Fruit fly (Drosophila melanogaster) whole organism, embryonic: Measurements from ENCODE around the gene E2f1.

ENCODE experiments used
- CG1024 ChIP-seq: fragments of 200-800 bp; sonication (Bioruptor generic); IDR thresholded peaks from 2 replicates; pipeline ENCODE4 v1.3.6; 2022; ENCODE audit warnings: missing biosample characterization, missing genetic modification characterization
- CG10267 ChIP-seq: fragments of 200-800 bp; sonication (Bioruptor generic); optimal IDR thresholded peaks from 2 replicates; lab custom pipeline; 2018; ENCODE audit warnings: missing biosample characterization, mild to moderate bottlenecking, missing genetic modification characterization, moderate library complexity
- CG10366 ChIP-seq: fragments of 200-800 bp; sonication (Bioruptor generic); IDR thresholded peaks from 2 replicates; pipeline ENCODE4 v1.3.6; 2022; ENCODE audit warnings: missing biosample characterization, missing genetic modification characterization
- CG10959 ChIP-seq: fragments of 200-800 bp; sonication (Bioruptor generic); IDR thresholded peaks from 2 replicates; pipeline ENCODE4 v1.3.6; 2022; ENCODE audit warnings: missing biosample characterization, missing genetic modification characterization
- CG11247 ChIP-seq: fragments of 200-800 bp; sonication (Bioruptor generic); IDR thresholded peaks from 2 replicates; pipeline ENCODE4 v1.3.6; 2022; ENCODE audit warnings: missing biosample characterization, missing genetic modification characterization
- CG11456 ChIP-seq: fragments of 200-800 bp; sonication (Bioruptor generic); IDR thresholded peaks from 3 replicates; pipeline ENCODE4 v1.3.6; 2022; ENCODE audit warnings: missing biosample characterization, missing genetic modification characterization
- CG16779 ChIP-seq: fragments of 200-800 bp; sonication (Bioruptor generic); IDR thresholded peaks from 2 replicates; pipeline ENCODE4 v1.3.6; 2022; ENCODE audit warnings: missing biosample characterization, missing genetic modification characterization
- CG18476 ChIP-seq: fragments of 200-800 bp; sonication (Bioruptor generic); optimal IDR thresholded peaks from 2 replicates; lab custom pipeline; 2016; ENCODE audit warnings: missing biosample characterization, mild to moderate bottlenecking, missing genetic modification characterization
- CG18764 ChIP-seq: fragments of 200-800 bp; sonication (Bioruptor generic); optimal IDR thresholded peaks from 3 replicates; lab custom pipeline; 2016; ENCODE audit warnings: missing biosample characterization, missing genetic modification characterization
- CG2129 ChIP-seq: fragments of 200-800 bp; sonication (Bioruptor generic); IDR thresholded peaks from 2 replicates; pipeline ENCODE4 v1.3.6; 2022; ENCODE audit warnings: missing biosample characterization, missing genetic modification characterization; ENCODE audit not compliant: partially characterized antibody
- CG31365 ChIP-seq: fragments of 200-800 bp; sonication (Bioruptor generic); optimal IDR thresholded peaks from 2 replicates; lab custom pipeline; 2018; ENCODE audit warnings: missing biosample characterization, mild to moderate bottlenecking, missing genetic modification characterization
- CG33557 ChIP-seq: fragments of 200-800 bp; sonication (Bioruptor generic); optimal IDR thresholded peaks from 2 replicates; lab custom pipeline; 2019; ENCODE audit warnings: missing biosample characterization, mild to moderate bottlenecking, missing genetic modification characterization, moderate library complexity
- CG34422 ChIP-seq: fragments of 200-800 bp; sonication (Bioruptor generic); IDR thresholded peaks from 3 replicates; pipeline ENCODE4 v1.3.6; 2022; ENCODE audit warnings: missing biosample characterization, missing genetic modification characterization
- CG3838 ChIP-seq: fragments of 200-800 bp; sonication (Bioruptor generic); optimal IDR thresholded peaks from 3 replicates; lab custom pipeline; 2016; ENCODE audit warnings: missing biosample characterization, missing genetic modification characterization
- CG5180 ChIP-seq: fragments of 200-800 bp; sonication (Bioruptor generic); optimal IDR thresholded peaks from 3 replicates; lab custom pipeline; 2017; ENCODE audit warnings: missing biosample characterization, missing genetic modification characterization, mild to moderate bottlenecking, moderate library complexity, missing genetic modification reagents
- CG6254 ChIP-seq: fragments of 200-800 bp; sonication (Bioruptor generic); optimal IDR thresholded peaks from 3 replicates; lab custom pipeline; 2017; ENCODE audit warnings: mild to moderate bottlenecking, missing biosample characterization, missing genetic modification reagents, missing genetic modification characterization
- CG7963 ChIP-seq: fragments of 200-800 bp; sonication (Bioruptor generic); IDR thresholded peaks from 3 replicates; pipeline ENCODE4 v1.3.6; 2022; ENCODE audit warnings: missing biosample characterization, missing genetic modification characterization; ENCODE audit not compliant: partially characterized antibody
- CG7987 ChIP-seq: fragments of 200-800 bp; sonication (Bioruptor generic); optimal IDR thresholded peaks from 2 replicates; lab custom pipeline; 2018; ENCODE audit warnings: missing biosample characterization, mild to moderate bottlenecking, missing genetic modification characterization, moderate library complexity
- CkIIα-i1 ChIP-seq: fragments of 200-800 bp; sonication (Bioruptor generic); IDR thresholded peaks from 2 replicates; pipeline ENCODE4 v1.3.6; 2022; ENCODE audit warnings: missing biosample characterization, missing genetic modification characterization
- Dbx ChIP-seq: fragments of 200-800 bp; sonication (Bioruptor generic); IDR thresholded peaks from 3 replicates; pipeline ENCODE4 v1.3.6; 2022; ENCODE audit warnings: missing biosample characterization, missing genetic modification characterization
- Dp ChIP-seq: fragments of 200-800 bp; sonication (Bioruptor generic); optimal IDR thresholded peaks from 2 replicates; lab custom pipeline; 2018; ENCODE audit warnings: missing biosample characterization, mild to moderate bottlenecking, missing genetic modification characterization, moderate library complexity
- Ets97D ChIP-seq: fragments of 200-800 bp; sonication (Bioruptor generic); optimal IDR thresholded peaks from 3 replicates; lab custom pipeline; 2016; ENCODE audit warnings: missing biosample characterization, missing genetic modification characterization
- H15 ChIP-seq: fragments of 200-800 bp; sonication (Bioruptor generic); IDR thresholded peaks from 3 replicates; pipeline ENCODE4 v1.3.6; 2022; ENCODE audit warnings: missing biosample characterization, missing genetic modification characterization
- Hr39 ChIP-seq: fragments of >200 bp; optimal IDR thresholded peaks from 2 replicates; lab custom pipeline; 2017
- Jarid2 ChIP-seq: fragments of 200-800 bp; sonication (Bioruptor generic); optimal IDR thresholded peaks from 3 replicates; lab custom pipeline; 2017; ENCODE audit warnings: mild to moderate bottlenecking, missing biosample characterization, missing genetic modification reagents, missing genetic modification characterization
- MTF-1 ChIP-seq: fragments of 200-800 bp; sonication (Bioruptor generic); optimal IDR thresholded peaks from 2 replicates; lab custom pipeline; 2018; ENCODE audit warnings: missing biosample characterization, mild to moderate bottlenecking, missing genetic modification characterization, borderline replicate concordance
- Myb ChIP-seq: fragments of 200-800 bp; sonication (Bioruptor generic); optimal IDR thresholded peaks from 2 replicates; lab custom pipeline; 2016; ENCODE audit warnings: missing biosample characterization, missing genetic modification characterization
- ab ChIP-seq: fragments of 200-800 bp; sonication (Bioruptor generic); optimal IDR thresholded peaks from 2 replicates; lab custom pipeline; 2016; ENCODE audit warnings: missing biosample characterization, missing genetic modification characterization
- ac ChIP-seq: fragments of 200-800 bp; sonication (Bioruptor generic); optimal IDR thresholded peaks from 3 replicates; lab custom pipeline; 2017; ENCODE audit warnings: missing biosample characterization, mild to moderate bottlenecking, missing genetic modification characterization
- bbx ChIP-seq: fragments of 200-800 bp; sonication (Bioruptor generic); IDR thresholded peaks from 2 replicates; pipeline ENCODE4 v1.3.6; 2022; ENCODE audit warnings: missing biosample characterization, missing genetic modification characterization; ENCODE audit not compliant: partially characterized antibody
- da ChIP-seq: fragments of 200-800 bp; sonication (Bioruptor generic); optimal IDR thresholded peaks from 2 replicates; lab custom pipeline; 2016; ENCODE audit warnings: missing biosample characterization, missing genetic modification characterization
- dan ChIP-seq: fragments of 200-800 bp; sonication (Bioruptor generic); IDR thresholded peaks from 2 replicates; pipeline ENCODE4 v1.3.6; 2022; ENCODE audit warnings: missing biosample characterization, missing genetic modification characterization
- dm ChIP-seq: fragments of 200-800 bp; sonication (Bioruptor generic); optimal IDR thresholded peaks from 3 replicates; lab custom pipeline; 2016; ENCODE audit warnings: missing biosample characterization, missing genetic modification characterization
- dmrt99B ChIP-seq: fragments of 200-800 bp; sonication (Bioruptor generic); optimal IDR thresholded peaks from 2 replicates; lab custom pipeline; 2018; ENCODE audit warnings: missing biosample characterization, mild to moderate bottlenecking, missing genetic modification characterization, moderate library complexity
- dysf ChIP-seq: fragments of 200-800 bp; sonication (Bioruptor generic); IDR thresholded peaks from 3 replicates; pipeline ENCODE4 v1.3.6; 2022; ENCODE audit warnings: missing biosample characterization, missing genetic modification characterization
- emc ChIP-seq: fragments of 200-800 bp; sonication (Bioruptor generic); optimal IDR thresholded peaks from 2 replicates; lab custom pipeline; 2016; ENCODE audit warnings: missing biosample characterization, missing genetic modification characterization
- ewg ChIP-seq: fragments of 200-800 bp; sonication (Bioruptor generic); optimal IDR thresholded peaks from 3 replicates; lab custom pipeline; 2017; ENCODE audit warnings: mild to moderate bottlenecking, missing biosample characterization, missing genetic modification reagents, missing genetic modification characterization
- ftz-f1 ChIP-seq: fragments of 200-800 bp; sonication (Bioruptor generic); optimal IDR thresholded peaks from 2 replicates; lab custom pipeline; 2016; ENCODE audit warnings: missing biosample characterization, missing genetic modification characterization
- gce ChIP-seq: fragments of 200-800 bp; sonication (Bioruptor generic); IDR thresholded peaks from 3 replicates; pipeline ENCODE4 v1.3.6; 2022; ENCODE audit warnings: missing biosample characterization, missing genetic modification characterization
- hbn ChIP-seq: fragments of 200-800 bp; sonication (Bioruptor generic); IDR thresholded peaks from 2 replicates; pipeline ENCODE4 v1.3.6; 2022; ENCODE audit warnings: missing biosample characterization, missing genetic modification characterization; ENCODE audit not compliant: partially characterized antibody
- lola ChIP-seq, 3 experiments: fragments of >200 bp in 2 of 3; fragments of 200-800 bp in 1 of 3; sonication (Bioruptor generic) in 1 of 3; optimal IDR thresholded peaks; 2 replicates each; lab custom pipeline; 2017 to 2019; ENCODE audit warnings: missing biosample characterization in 3 of 3, missing genetic modification characterization in 3 of 3, mild to moderate bottlenecking in 1 of 3, moderate library complexity in 1 of 3
- mirr ChIP-seq: fragments of 200-800 bp; sonication (Bioruptor generic); optimal IDR thresholded peaks from 3 replicates; lab custom pipeline; 2018; ENCODE audit warnings: missing biosample characterization, mild to moderate bottlenecking, missing genetic modification characterization
- nerfin-1 ChIP-seq: fragments of 200-800 bp; sonication (Bioruptor generic); optimal IDR thresholded peaks from 3 replicates; lab custom pipeline; 2019; ENCODE audit warnings: missing biosample characterization, mild to moderate bottlenecking, missing genetic modification characterization, moderate library complexity
- nerfin-2 ChIP-seq: fragments of 200-800 bp; sonication (Bioruptor generic); IDR thresholded peaks from 2 replicates; pipeline ENCODE4 v1.3.6; 2022; ENCODE audit warnings: missing biosample characterization, missing genetic modification characterization; ENCODE audit not compliant: partially characterized antibody
- nom ChIP-seq: fragments of 200-800 bp; sonication (Bioruptor generic); optimal IDR thresholded peaks from 2 replicates; lab custom pipeline; 2017; ENCODE audit warnings: missing biosample characterization, missing genetic modification characterization, mild to moderate bottlenecking, moderate library complexity, missing genetic modification reagents
- odd ChIP-seq: fragments of 200-800 bp; sonication (Bioruptor generic); optimal IDR thresholded peaks from 2 replicates; lab custom pipeline; 2017; ENCODE audit warnings: missing biosample characterization, mild to moderate bottlenecking, missing genetic modification characterization
- ranshi ChIP-seq: fragments of 200-800 bp; sonication (Bioruptor generic); IDR thresholded peaks from 2 replicates; pipeline ENCODE4 v1.3.6; 2022; ENCODE audit warnings: missing biosample characterization, missing genetic modification characterization
- repo ChIP-seq: fragments of 200-800 bp; sonication (Bioruptor generic); optimal IDR thresholded peaks from 2 replicates; lab custom pipeline; 2016; ENCODE audit warnings: missing biosample characterization, missing genetic modification characterization
- row ChIP-seq: fragments of 200-800 bp; sonication (Bioruptor generic); IDR thresholded peaks from 3 replicates; pipeline ENCODE4 v1.3.6; 2022; ENCODE audit warnings: missing biosample characterization, missing genetic modification characterization
- stwl ChIP-seq: fragments of 200-800 bp; sonication (Bioruptor generic); optimal IDR thresholded peaks from 3 replicates; lab custom pipeline; 2018; ENCODE audit warnings: missing biosample characterization, mild to moderate bottlenecking, missing genetic modification characterization, moderate library complexity

E2f1 gene

dm6 chr3R:21580091-21580490 lies 80.6 kb downstream of the E2f1 start (continued):
- no peak for TF ChIP-seq CG10366
- peak; percentile 8 for TF ChIP-seq repo
- TF ChIP-seq odd: no peak
- TF ChIP-seq CG1024: 0 out of 2 replicates have a peak, but pooled peaks have one; percentile 7
- TF ChIP-seq CG18764 (GFP tag; lab: Kevin White, UChicago): peak; percentile 48
- peak; percentile 25; the same call in 1 of the 3 replicates for TF ChIP-seq dysf (GFP tag; lab: Robert Waterston, UW)
- TF ChIP-seq emc (GFP tag; lab: Kevin White, UChicago): no peak
- no peak for TF ChIP-seq gce
- no peak for TF ChIP-seq MTF-1 (GFP tag; lab: Kevin White, UChicago)
- TF ChIP-seq ranshi (GFP tag; lab: Robert Waterston, UW): peak; percentile 42; the same call in 1 of the 2 replicates
- TF ChIP-seq CG7963 (GFP tag; lab: Robert Waterston, UW): 0 out of 3 replicates have a peak, but pooled peaks have one; percentile 23
- no peak for TF ChIP-seq dmrt99B (tag; lab: Kevin White, UChicago)
- peak; percentile 66 for TF ChIP-seq nerfin-2 (GFP tag; lab: Robert Waterston, UW)
- peak; percentile 80 for TF ChIP-seq Ets97D (GFP tag; lab: Kevin White, UChicago)
- TF ChIP-seq CG10959 (GFP tag; lab: Robert Waterston, UW): no peak
- TF ChIP-seq dan: no peak
- TF ChIP-seq nom (GFP tag; lab: Kevin White, UChicago): no peak
- TF ChIP-seq ab (GFP tag; lab: Kevin White, UChicago): peak; percentile 0
- TF ChIP-seq Hr39 (lab: Kevin White, UChicago): no peak
- TF ChIP-seq CG7987: peak; percentile 58
- no peak for TF ChIP-seq CG3838 (GFP tag; lab: Kevin White, UChicago)
- TF ChIP-seq CG16779 (GFP tag; lab: Robert Waterston, UW): 0 out of 2 replicates have a peak, but pooled peaks have one; percentile 34
- peak; percentile 10 for TF ChIP-seq Myb (GFP tag; lab: Kevin White, UChicago)
- peak; percentile 100 for TF ChIP-seq CG31365 (tag; lab: Kevin White, UChicago)
- peak; percentile 31 for TF ChIP-seq ftz-f1 (GFP tag; lab: Kevin White, UChicago)
- TF ChIP-seq dm (GFP tag; lab: Kevin White, UChicago): peak; percentile 36
- TF ChIP-seq CG33557: no peak
- TF ChIP-seq CG34422 (GFP tag; lab: Robert Waterston, UW): peak; percentile 75; the same call in 1 of the 3 replicates
- TF ChIP-seq lola (GFP tag; optimal IDR thresholded peaks at IDR 0.05; lab: Kevin White, UChicago): peak in 2 of 3 experiments; percentile 7 to 79
- TF ChIP-seq bbx: peak; percentile 74
- TF ChIP-seq hbn (GFP tag; lab: Robert Waterston, UW): no peak
- TF ChIP-seq da: peak; percentile 75
- no peak for TF ChIP-seq nerfin-1
- no peak for TF ChIP-seq CkIIα-i1 (GFP tag; lab: Robert Waterston, UW)
- TF ChIP-seq mirr (GFP tag; lab: Kevin White, UChicago): no peak
- TF ChIP-seq CG11247 (GFP tag; lab: Robert Waterston, UW): peak; percentile 56; the same call in 1 of the 2 replicates
- TF ChIP-seq CG5180 (GFP tag; lab: Kevin White, UChicago): no peak
- 0 out of 3 replicates have a peak, but pooled peaks have one; percentile 16 for TF ChIP-seq row (GFP tag; lab: Robert Waterston, UW)
- peak; percentile 62; the same call in 1 of the 3 replicates for TF ChIP-seq CG11456 (GFP tag; lab: Robert Waterston, UW)
- peak; percentile 59 for TF ChIP-seq Jarid2
- no peak for TF ChIP-seq CG2129 (GFP tag; lab: Robert Waterston, UW)
- TF ChIP-seq H15 (GFP tag; lab: Robert Waterston, UW): peak; percentile 37; the same call in 1 of the 3 replicates
- no peak for TF ChIP-seq CG6254
- no peak for TF ChIP-seq CG18476 (GFP tag; lab: Kevin White, UChicago)
- TF ChIP-seq Dbx (GFP tag; lab: Robert Waterston, UW): peak; percentile 61; the same call in 1 of the 3 replicates
- TF ChIP-seq CG10267: no peak
- TF ChIP-seq Dp (GFP tag; lab: Kevin White, UChicago): peak; percentile 34
- peak; percentile 24 for TF ChIP-seq ewg
- TF ChIP-seq ac (GFP tag; lab: Kevin White, UChicago): peak; percentile 24
- peak; percentile 95 for TF ChIP-seq stwl
